Worm (Caenorhabditis elegans) whole organism, L1 larva: ENCODE data around the gene M04B2.7.
A peak's percentile ranks its signal among the peaks of the same experiment; 100 is the strongest.

Source experiments
- C04F5.9 ChIP-seq: sonication (generic microtip); optimal IDR thresholded peaks from 2 replicates; lab custom pipeline; 2016; ENCODE audit warnings: missing genetic modification characterization, missing compliant biosample characterization
- C34B4.2 ChIP-seq: sonication (generic microtip); optimal IDR thresholded peaks from 2 replicates; lab custom pipeline; 2017; ENCODE audit warnings: mild to moderate bottlenecking, missing genetic modification characterization, missing compliant biosample characterization
- aha-1 ChIP-seq: fragments of 150-350 bp; optimal IDR thresholded peaks from 2 replicates; lab custom pipeline; 2014; ENCODE audit warnings: missing biosample characterization, missing genetic modification characterization
- aly-2 ChIP-seq: fragments of 150-350 bp; optimal IDR thresholded peaks from 2 replicates; lab custom pipeline; 2014; ENCODE audit warnings: missing biosample characterization, missing genetic modification characterization
- ceh-63 ChIP-seq: fragments of 200-800 bp; sonication (Bioruptor generic); optimal IDR thresholded peaks from 2 replicates; lab custom pipeline; 2018; ENCODE audit warnings: mild to moderate bottlenecking, missing genetic modification characterization, missing compliant biosample characterization
- ceh-8 ChIP-seq: fragments of 200-800 bp; sonication (Bioruptor generic); optimal IDR thresholded peaks from 2 replicates; lab custom pipeline; 2018; ENCODE audit warnings: mild to moderate bottlenecking, missing genetic modification characterization, moderate library complexity, missing compliant biosample characterization
- ceh-82 ChIP-seq, 3 experiments: fragments of 150-350 bp in 1 of 3; sonication (generic microtip) in 2 of 3; optimal IDR thresholded peaks; 2 replicates each; lab custom pipeline; 2014 to 2017; ENCODE audit warnings: missing biosample characterization in 3 of 3, missing genetic modification characterization in 3 of 3
- ceh-90 ChIP-seq: sonication (generic microtip); optimal IDR thresholded peaks from 2 replicates; lab custom pipeline; 2016; ENCODE audit warnings: missing genetic modification characterization, missing compliant biosample characterization
- ces-1 ChIP-seq: fragments of 150-350 bp; optimal IDR thresholded peaks from 2 replicates; lab custom pipeline; 2014; ENCODE audit warnings: missing biosample characterization, missing genetic modification reagents, missing genetic modification characterization
- dpl-1 ChIP-seq, 3 experiments: fragments of 150-350 bp in 2 of 3; sonication (generic microtip) in 1 of 3; optimal IDR thresholded peaks; 2 replicates each; lab custom pipeline; 2014 to 2017; ENCODE audit warnings: missing biosample characterization in 3 of 3, missing genetic modification characterization in 3 of 3, missing genetic modification reagents in 3 of 3
- dsc-1 ChIP-seq: sonication (generic microtip); optimal IDR thresholded peaks from 2 replicates; lab custom pipeline; 2016; ENCODE audit warnings: mild to moderate bottlenecking, missing genetic modification characterization, missing compliant biosample characterization
- efl-1 ChIP-seq, 4 experiments: fragments of 150-350 bp; optimal IDR thresholded peaks in 3 of 4; peaks in 1 of 4; 1 replicate in 1 of 4; 2 replicates in 3 of 4; lab custom pipeline; 2014; ENCODE audit warnings: missing biosample characterization in 2 of 4, missing genetic modification characterization in 2 of 4, missing genetic modification reagents in 2 of 4
- egl-13 ChIP-seq: sonication (generic microtip); optimal IDR thresholded peaks from 2 replicates; lab custom pipeline; 2016; ENCODE audit warnings: missing genotype, missing genetic modification reagents, missing genetic modification characterization, missing compliant biosample characterization
- elt-2 ChIP-seq: sonication (generic microtip); optimal IDR thresholded peaks from 2 replicates; lab custom pipeline; 2016; ENCODE audit warnings: missing genetic modification characterization, mild to moderate bottlenecking, inconsistent platforms, missing compliant biosample characterization, missing genetic modification reagents
- elt-3 ChIP-seq, 6 experiments: fragments of 150-350 bp in 1 of 6; sonication (generic microtip); optimal IDR thresholded peaks; 2 replicates each; lab custom pipeline; 2017 to 2018; ENCODE audit warnings: missing biosample characterization in 6 of 6, missing genetic modification characterization in 6 of 6, inconsistent platforms in 1 of 6
- fkh-10 ChIP-seq: sonication (generic microtip); optimal IDR thresholded peaks from 2 replicates; lab custom pipeline; 2017; ENCODE audit warnings: missing biosample characterization, missing genetic modification reagents, missing genetic modification characterization
- fos-1 ChIP-seq: fragments of 150-350 bp; optimal IDR thresholded peaks from 2 replicates; lab custom pipeline; 2014; ENCODE audit warnings: missing biosample characterization, missing genetic modification characterization
- grh-1 ChIP-seq: fragments of 200-800 bp; sonication (Bioruptor generic); IDR thresholded peaks from 2 replicates; pipeline ENCODE4 v1.3.6; 2022; ENCODE audit warnings: missing genetic modification reagents, missing genetic modification characterization, missing compliant biosample characterization
- hpl-2 ChIP-seq: fragments of 150-350 bp; optimal IDR thresholded peaks from 2 replicates; lab custom pipeline; 2014; ENCODE audit warnings: missing biosample characterization, missing genetic modification reagents, missing genetic modification characterization
- irx-1 ChIP-seq: sonication (generic microtip); optimal IDR thresholded peaks from 2 replicates; lab custom pipeline; 2016; ENCODE audit warnings: missing genetic modification characterization, missing compliant biosample characterization
- isw-1 ChIP-seq: fragments of 200-800 bp; sonication (Bioruptor generic); IDR thresholded peaks from 2 replicates; pipeline ENCODE4 v1.3.6; 2022; ENCODE audit warnings: missing genetic modification characterization, missing compliant biosample characterization
- jun-1 ChIP-seq: fragments of 150-350 bp; optimal IDR thresholded peaks from 2 replicates; lab custom pipeline; 2014; ENCODE audit warnings: missing biosample characterization, missing genetic modification reagents, missing genetic modification characterization
- lin-14 ChIP-seq: fragments of 200-800 bp; sonication (Bioruptor generic); optimal IDR thresholded peaks from 2 replicates; lab custom pipeline; 2018; ENCODE audit warnings: mild to moderate bottlenecking, missing genetic modification characterization, moderate library complexity, missing compliant biosample characterization
- lin-15B ChIP-seq: fragments of 150-350 bp; sonication (generic microtip); optimal IDR thresholded peaks from 3 replicates; lab custom pipeline; 2014; ENCODE audit warnings: missing biosample characterization, missing genetic modification characterization
- lin-35 ChIP-seq, 2 experiments: fragments of 150-350 bp; optimal IDR thresholded peaks; 2 replicates each; lab custom pipeline; 2014; ENCODE audit warnings: missing biosample characterization in 2 of 2, missing genetic modification characterization in 2 of 2, missing genetic modification reagents in 2 of 2
- lin-39 ChIP-seq: fragments of 150-350 bp; optimal IDR thresholded peaks from 2 replicates; lab custom pipeline; 2014; ENCODE audit warnings: missing biosample characterization, missing genetic modification reagents, missing genetic modification characterization
- lir-3 ChIP-seq: sonication (generic microtip); optimal IDR thresholded peaks from 2 replicates; lab custom pipeline; 2016; ENCODE audit warnings: mild to moderate bottlenecking, missing genetic modification characterization, moderate library complexity, missing compliant biosample characterization; ENCODE audit not compliant: poor library complexity
- mab-9 ChIP-seq: fragments of 200-800 bp; sonication (Bioruptor generic); IDR thresholded peaks from 2 replicates; pipeline ENCODE4 v1.3.6; 2022; ENCODE audit warnings: missing genetic modification reagents, missing genetic modification characterization, missing compliant biosample characterization
- mef-2 ChIP-seq: fragments of 150-350 bp; optimal IDR thresholded peaks from 2 replicates; lab custom pipeline; 2014; ENCODE audit warnings: missing biosample characterization, missing genetic modification characterization
- nhr-11 ChIP-seq: fragments of 150-350 bp; optimal IDR thresholded peaks from 2 replicates; lab custom pipeline; 2014; ENCODE audit warnings: missing biosample characterization, missing genetic modification characterization
- nhr-47 ChIP-seq: sonication (generic microtip); optimal IDR thresholded peaks from 2 replicates; lab custom pipeline; 2016; ENCODE audit warnings: mild to moderate bottlenecking, missing genetic modification characterization, moderate library complexity, missing compliant biosample characterization
- nhr-71 ChIP-seq: sonication (generic microtip); optimal IDR thresholded peaks from 2 replicates; lab custom pipeline; 2016; ENCODE audit warnings: mild to moderate bottlenecking, missing genetic modification characterization, moderate library complexity, missing compliant biosample characterization
- nhr-77 ChIP-seq: fragments of 150-350 bp; optimal IDR thresholded peaks from 2 replicates; lab custom pipeline; 2014; ENCODE audit warnings: missing biosample characterization, missing genetic modification characterization
- nhr-84 ChIP-seq: sonication (generic microtip); optimal IDR thresholded peaks from 2 replicates; lab custom pipeline; 2017; ENCODE audit warnings: missing biosample characterization, missing genetic modification characterization
- nhr-85 ChIP-seq: sonication (generic microtip); peaks from one replicate; lab custom pipeline; 2016; ENCODE audit warnings: missing genetic modification characterization, inconsistent platforms, missing compliant biosample characterization
- pag-3 ChIP-seq: sonication (generic microtip); optimal IDR thresholded peaks from 2 replicates; lab custom pipeline; 2017; ENCODE audit warnings: missing genetic modification characterization, mild to moderate bottlenecking, missing compliant biosample characterization, antibody characterized with exemption, borderline replicate concordance; ENCODE audit not compliant: insufficient read depth
- pax-3 ChIP-seq: fragments of 200-800 bp; sonication (Bioruptor generic); optimal IDR thresholded peaks from 2 replicates; lab custom pipeline; 2018; ENCODE audit warnings: mild to moderate bottlenecking, missing genetic modification characterization, moderate library complexity, missing compliant biosample characterization
- rnt-1 ChIP-seq: sonication (generic microtip); optimal IDR thresholded peaks from 2 replicates; lab custom pipeline; 2016; ENCODE audit warnings: mild to moderate bottlenecking, missing genetic modification characterization, moderate library complexity, missing compliant biosample characterization
- snu-23 ChIP-seq: sonication (generic microtip); optimal IDR thresholded peaks from 2 replicates; lab custom pipeline; 2016; ENCODE audit warnings: missing genetic modification characterization, missing compliant biosample characterization
- sox-4 ChIP-seq: sonication (generic microtip); optimal IDR thresholded peaks from 2 replicates; lab custom pipeline; 2016; ENCODE audit warnings: missing genetic modification characterization, missing compliant biosample characterization
- sptf-1 ChIP-seq: fragments of 150-350 bp; optimal IDR thresholded peaks from 2 replicates; lab custom pipeline; 2014; ENCODE audit warnings: missing biosample characterization, missing genetic modification characterization
- unc-130 ChIP-seq: fragments of 150-350 bp; optimal IDR thresholded peaks from 2 replicates; lab custom pipeline; 2017; ENCODE audit warnings: missing biosample characterization, missing genetic modification characterization, inconsistent platforms
- unc-62 ChIP-seq: fragments of 150-350 bp; optimal IDR thresholded peaks from 2 replicates; lab custom pipeline; 2014; ENCODE audit warnings: missing biosample characterization, missing genetic modification reagents, missing genetic modification characterization
- unc-98 ChIP-seq: fragments of 200-800 bp; sonication (Bioruptor generic); IDR thresholded peaks from 2 replicates; pipeline ENCODE4 v1.3.6; 2022; ENCODE audit warnings: missing genetic modification characterization, missing compliant biosample characterization
- zag-1 ChIP-seq: fragments of 150-350 bp; optimal IDR thresholded peaks from 2 replicates; lab custom pipeline; 2014; ENCODE audit warnings: missing biosample characterization, missing genetic modification characterization
- ztf-11 ChIP-seq, 2 experiments: sonication (generic microtip); optimal IDR thresholded peaks; 2 replicates each; lab custom pipeline; 2016 to 2017; ENCODE audit warnings: missing genetic modification characterization in 2 of 2, missing biosample characterization in 1 of 2, missing compliant biosample characterization in 1 of 2

M04B2.7 gene

DNA sequence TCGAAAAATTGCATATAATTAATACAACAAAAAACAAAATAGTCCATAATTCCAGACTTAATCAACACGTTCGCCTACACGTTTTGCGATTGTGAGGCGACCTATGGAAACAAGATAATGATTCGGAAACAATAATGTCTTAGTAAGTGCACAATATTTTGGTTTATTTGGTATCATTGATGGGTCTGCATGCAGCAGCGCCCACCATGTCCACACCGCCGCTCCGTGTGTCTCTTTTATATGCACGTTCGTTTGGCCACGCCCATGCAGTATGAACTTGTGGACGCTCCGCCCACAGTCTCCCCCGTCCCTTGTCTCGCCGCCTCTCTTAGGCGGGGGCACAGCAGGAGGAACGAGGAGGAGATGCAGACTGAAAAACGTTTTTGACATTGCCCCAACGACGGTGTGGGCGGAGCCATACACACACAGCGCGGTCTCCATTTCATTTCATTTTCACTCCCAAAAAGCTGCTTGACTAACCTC lies 45.7 kb upstream of the M04B2.7 start, which contains the start of gene mig-38 (continued):
- TF ChIP-seq snu-23, result peak; percentile 51
- TF ChIP-seq isw-1 (GFP tag; lab: Robert Waterston, UW), result 0 out of 2 replicates have a peak, but pooled peaks have one; percentile 1
- peak; percentile 51 for TF ChIP-seq fkh-10 (GFP tag; lab: Kevin White, UChicago)
- 0 out of 2 replicates have a peak, but pooled peaks have one; percentile 11 for TF ChIP-seq mab-9 (GFP tag; lab: Robert Waterston, UW)
- TF ChIP-seq lir-3, result peak; percentile 51
- TF ChIP-seq efl-1 (optimal IDR thresholded peaks at IDR 0.05; lab: Kevin White, UChicago), result peak in 1 of 2 experiments; percentile 24
- TF ChIP-seq efl-1 (GFP tag; optimal IDR thresholded peaks at IDR 0.05 in 1 of 2; lab: Kevin White, UChicago), result no peak
- TF ChIP-seq ztf-11 (tag; optimal IDR thresholded peaks at IDR 0.05; lab: Kevin White, UChicago), result peak in 1 of 2 experiments; percentile 14
- TF ChIP-seq elt-3 (tag; optimal IDR thresholded peaks at IDR 0.05; lab: Kevin White, UChicago), result no peak
- TF ChIP-seq C04F5.9 (tag; lab: Kevin White, UChicago), result peak; percentile 32
- peak; percentile 8 to 63 (median 33) for TF ChIP-seq ceh-82 (tag; optimal IDR thresholded peaks at IDR 0.05; lab: Kevin White, UChicago)
- TF ChIP-seq aha-1 (tag; lab: Kevin White, UChicago), result no peak
- peak; percentile 72 for TF ChIP-seq nhr-47 (tag; lab: Kevin White, UChicago)
- no peak for TF ChIP-seq pax-3
- TF ChIP-seq lin-35 (GFP tag; optimal IDR thresholded peaks at IDR 0.05; lab: Kevin White, UChicago), result peak; percentile 37 to 46
- TF ChIP-seq sox-4 (tag; lab: Kevin White, UChicago), result peak; percentile 2
- peak; percentile 25 for TF ChIP-seq elt-2
- no peak for TF ChIP-seq ceh-90
- no peak for TF ChIP-seq hpl-2 (GFP tag; lab: Kevin White, UChicago)
- TF ChIP-seq C34B4.2, result no peak

DNA sequence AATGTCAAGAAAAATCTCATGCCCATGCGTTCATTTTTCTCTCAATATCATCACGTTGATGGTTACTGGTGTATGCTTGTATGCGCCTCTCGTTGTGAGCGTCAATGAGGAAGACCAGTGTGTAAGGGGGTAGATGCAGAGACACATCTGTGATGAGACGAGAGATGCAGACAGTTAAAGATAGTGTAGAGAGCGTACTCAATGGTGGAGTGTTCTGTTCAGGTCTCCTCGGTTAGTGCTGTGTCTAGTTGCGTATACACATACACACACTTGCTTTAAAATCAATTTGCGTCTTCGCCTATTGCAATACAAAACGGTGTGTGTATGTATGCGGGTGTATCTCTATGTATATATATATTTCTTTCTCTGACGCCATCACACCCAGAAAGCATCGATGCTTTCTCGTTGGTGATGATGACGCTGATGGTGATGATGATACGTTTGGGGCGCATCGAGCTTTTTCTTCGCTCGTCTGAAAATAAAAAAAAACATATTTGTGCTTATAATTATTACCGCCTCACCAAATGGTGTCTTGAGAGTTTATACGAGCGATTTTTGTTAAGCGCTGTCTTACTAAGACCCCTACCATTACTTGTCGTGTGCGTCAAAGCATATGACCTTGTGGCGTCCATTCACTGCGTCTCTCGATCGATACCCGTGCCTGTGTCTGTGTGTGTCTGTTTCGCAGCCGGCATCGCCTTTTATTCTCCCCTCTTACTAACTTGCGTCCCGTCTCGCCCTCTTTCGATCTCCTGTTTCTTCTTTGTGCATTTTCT lies 45.0 kb upstream of the M04B2.7 start, which contains the start of gene F40F11.3:
TSS of gene F40F11.3 (minus strand) at position 589 of the 776 bp plus-strand sequence.
- TF ChIP-seq nhr-84 (tag; lab: Kevin White, UChicago), result no peak
- peak in 1 of 2 experiments; percentile 67 for TF ChIP-seq ztf-11 (tag; optimal IDR thresholded peaks at IDR 0.05; lab: Kevin White, UChicago)
- peak; percentile 50 for TF ChIP-seq nhr-11 (tag; lab: Kevin White, UChicago)
- TF ChIP-seq lir-3, result peak; percentile 83
- TF ChIP-seq fos-1 (tag; lab: Kevin White, UChicago), result peak; percentile 86
- TF ChIP-seq elt-3 (tag; optimal IDR thresholded peaks at IDR 0.05; lab: Kevin White, UChicago), result peak in 3 of 6 experiments; percentile 44 to 81 (median 79)
- peak; percentile 96 for TF ChIP-seq snu-23
- TF ChIP-seq lin-14 (GFP tag; lab: Kevin White, UChicago), result peak; percentile 97
- peak; percentile 94 for TF ChIP-seq nhr-85
- peak; percentile 83 for TF ChIP-seq egl-13 (tag; lab: Kevin White, UChicago)
- peak; percentile 25 for TF ChIP-seq lin-39 (tag; lab: Kevin White, UChicago)
- peak; percentile 23 for TF ChIP-seq lin-15B (tag; lab: Kevin White, UChicago)
- peak; percentile 37 for TF ChIP-seq ces-1 (GFP tag; lab: Kevin White, UChicago)
- peak; percentile 80 for TF ChIP-seq ceh-8
- TF ChIP-seq zag-1, result no peak
- peak; percentile 34 for TF ChIP-seq irx-1
- no peak for TF ChIP-seq unc-98 (GFP tag; lab: Robert Waterston, UW)
- TF ChIP-seq aha-1 (tag; lab: Kevin White, UChicago), result no peak
- TF ChIP-seq sptf-1 (tag; lab: Kevin White, UChicago), result no peak
- TF ChIP-seq nhr-77 (tag; lab: Kevin White, UChicago), result peak; percentile 78
- TF ChIP-seq jun-1, result peak; percentile 90
- no peak for TF ChIP-seq pag-3
- TF ChIP-seq rnt-1, result peak; percentile 87
- TF ChIP-seq aly-2, result peak; percentile 56
- TF ChIP-seq nhr-71 (tag; lab: Kevin White, UChicago), result peak; percentile 92
- TF ChIP-seq mef-2 (tag; lab: Kevin White, UChicago), result peak; percentile 6
- TF ChIP-seq ceh-63 (GFP tag; lab: Kevin White, UChicago), result no peak
- TF ChIP-seq dpl-1 (GFP tag; optimal IDR thresholded peaks at IDR 0.05; lab: Kevin White, UChicago), result peak; percentile 51 to 60 (median 57)
- no peak for TF ChIP-seq ceh-90
- peak; percentile 93 for TF ChIP-seq dsc-1 (tag; lab: Kevin White, UChicago)
- peak; percentile 87 for TF ChIP-seq nhr-47 (tag; lab: Kevin White, UChicago)
- peak; percentile 89 for TF ChIP-seq unc-130 (tag; lab: Kevin White, UChicago)
- TF ChIP-seq unc-62, result peak; percentile 1
- TF ChIP-seq grh-1 (GFP tag; lab: Robert Waterston, UW), result peak; percentile 46
- peak; percentile 73 for TF ChIP-seq pax-3
- peak; percentile 87 for TF ChIP-seq fkh-10 (GFP tag; lab: Kevin White, UChicago)
- TF ChIP-seq mab-9 (GFP tag; lab: Robert Waterston, UW), result 0 out of 2 replicates have a peak, but pooled peaks have one; percentile 30
